Fruit fly (Drosophila melanogaster) whole organism, embryonic: ENCODE measurements around the gene CG16965.

ENCODE experiments used
- Abd-B ChIP-seq: fragments of 200-800 bp; sonication (Bioruptor generic); optimal IDR thresholded peaks from 2 replicates; lab custom pipeline; 2018; ENCODE audit warnings: missing biosample characterization, mild to moderate bottlenecking, missing genetic modification characterization, moderate library complexity
- Adf1 ChIP-seq: fragments of 200-800 bp; sonication (Bioruptor generic); IDR thresholded peaks from 2 replicates; pipeline ENCODE4 v1.3.6; 2022; ENCODE audit warnings: missing biosample characterization, missing genetic modification characterization
- CG11456 ChIP-seq: fragments of 200-800 bp; sonication (Bioruptor generic); IDR thresholded peaks from 3 replicates; pipeline ENCODE4 v1.3.6; 2022; ENCODE audit warnings: missing biosample characterization, missing genetic modification characterization
- CG12104 ChIP-seq: fragments of 200-800 bp; sonication (Bioruptor generic); optimal IDR thresholded peaks from 3 replicates; lab custom pipeline; 2016; ENCODE audit warnings: missing biosample characterization, missing genetic modification characterization
- CG12219 ChIP-seq: fragments of 200-800 bp; sonication (Bioruptor generic); optimal IDR thresholded peaks from 3 replicates; lab custom pipeline; 2018; ENCODE audit warnings: missing biosample characterization, mild to moderate bottlenecking, missing genetic modification characterization
- CG12236 ChIP-seq: fragments of 200-800 bp; sonication (Bioruptor generic); optimal IDR thresholded peaks from 2 replicates; lab custom pipeline; 2016; ENCODE audit warnings: missing biosample characterization, missing genetic modification characterization
- CG12391 ChIP-seq: fragments of 200-800 bp; sonication (Bioruptor generic); optimal IDR thresholded peaks from 3 replicates; lab custom pipeline; 2018; ENCODE audit warnings: missing biosample characterization, mild to moderate bottlenecking, missing genetic modification characterization, moderate library complexity
- CG12744 ChIP-seq: fragments of 200-800 bp; sonication (Bioruptor generic); optimal IDR thresholded peaks from 2 replicates; lab custom pipeline; 2016; ENCODE audit warnings: missing biosample characterization, missing genetic modification characterization
- CG12942 ChIP-seq: fragments of 200-800 bp; sonication (Bioruptor generic); optimal IDR thresholded peaks from 3 replicates; lab custom pipeline; 2016; ENCODE audit warnings: missing biosample characterization, missing genetic modification characterization
- CG13123 ChIP-seq: fragments of 200-800 bp; sonication (Bioruptor generic); optimal IDR thresholded peaks from 2 replicates; lab custom pipeline; 2016; ENCODE audit warnings: missing biosample characterization, missing genetic modification characterization
- CG14860 ChIP-seq: fragments of 200-800 bp; sonication (Bioruptor generic); IDR thresholded peaks from 3 replicates; pipeline ENCODE4 v1.3.6; 2022; ENCODE audit warnings: missing biosample characterization, missing genetic modification characterization; ENCODE audit not compliant: partially characterized antibody
- CG16779 ChIP-seq: fragments of 200-800 bp; sonication (Bioruptor generic); IDR thresholded peaks from 2 replicates; pipeline ENCODE4 v1.3.6; 2022; ENCODE audit warnings: missing biosample characterization, missing genetic modification characterization
- CG17359 ChIP-seq: fragments of 200-800 bp; sonication (Bioruptor generic); optimal IDR thresholded peaks from 3 replicates; lab custom pipeline; 2018; ENCODE audit warnings: missing biosample characterization, mild to moderate bottlenecking, missing genetic modification characterization, moderate library complexity
- CG17829 ChIP-seq: fragments of 200-800 bp; optimal IDR thresholded peaks from 2 replicates; lab custom pipeline; 2019; ENCODE audit warnings: missing biosample characterization, mild to moderate bottlenecking, missing genetic modification characterization, moderate library complexity
- CG18619 ChIP-seq: fragments of 200-800 bp; sonication (Bioruptor generic); optimal IDR thresholded peaks from 3 replicates; lab custom pipeline; 2017; ENCODE audit warnings: missing biosample characterization, mild to moderate bottlenecking, missing genetic modification characterization
- CG4707 ChIP-seq: fragments of 200-800 bp; sonication (Bioruptor generic); optimal IDR thresholded peaks from 2 replicates; lab custom pipeline; 2018; ENCODE audit warnings: missing biosample characterization, mild to moderate bottlenecking, missing genetic modification characterization, moderate library complexity
- CG7745 ChIP-seq: fragments of 200-800 bp; sonication (Bioruptor generic); optimal IDR thresholded peaks from 2 replicates; lab custom pipeline; 2018; ENCODE audit warnings: missing biosample characterization, mild to moderate bottlenecking, missing genetic modification characterization, moderate library complexity
- CG7786 ChIP-seq: fragments of 200-800 bp; sonication (Bioruptor generic); optimal IDR thresholded peaks from 2 replicates; lab custom pipeline; 2016; ENCODE audit warnings: missing biosample characterization, missing genetic modification characterization
- CG8290 ChIP-seq, 3 experiments: fragments of 200-800 bp; sonication (Bioruptor generic); optimal IDR thresholded peaks; 2 replicates each; lab custom pipeline; 2016 to 2019; ENCODE audit warnings: missing biosample characterization in 3 of 3, missing genetic modification characterization in 3 of 3, mild to moderate bottlenecking in 2 of 3, moderate library complexity in 1 of 3
- CG8359 ChIP-seq: fragments of 200-800 bp; sonication (Bioruptor generic); optimal IDR thresholded peaks from 2 replicates; lab custom pipeline; 2017; ENCODE audit warnings: missing biosample characterization, mild to moderate bottlenecking, missing genetic modification characterization, borderline replicate concordance
- CG9437 ChIP-seq: fragments of 200-800 bp; sonication (Bioruptor generic); optimal IDR thresholded peaks from 2 replicates; lab custom pipeline; 2018; ENCODE audit warnings: missing biosample characterization, mild to moderate bottlenecking, missing genetic modification characterization
- CrebB ChIP-seq: fragments of 200-800 bp; sonication (Bioruptor generic); optimal IDR thresholded peaks from 3 replicates; lab custom pipeline; 2018; ENCODE audit warnings: missing biosample characterization, mild to moderate bottlenecking, missing genetic modification characterization
- E2f1 ChIP-seq: fragments of 200-800 bp; sonication (Bioruptor generic); IDR thresholded peaks from 2 replicates; pipeline ENCODE4 v1.3.6; 2022; ENCODE audit warnings: missing biosample characterization, missing genetic modification characterization
- ERR ChIP-seq: fragments of 200-800 bp; sonication (Bioruptor generic); optimal IDR thresholded peaks from 2 replicates; lab custom pipeline; 2016; ENCODE audit warnings: missing biosample characterization, missing genetic modification characterization
- Elba2 ChIP-seq: fragments of 200-800 bp; sonication (Bioruptor generic); optimal IDR thresholded peaks from 3 replicates; lab custom pipeline; 2016; ENCODE audit warnings: missing biosample characterization, missing genetic modification characterization
- H15 ChIP-seq: fragments of 200-800 bp; sonication (Bioruptor generic); IDR thresholded peaks from 3 replicates; pipeline ENCODE4 v1.3.6; 2022; ENCODE audit warnings: missing biosample characterization, missing genetic modification characterization
- HLH4C ChIP-seq: fragments of 200-800 bp; sonication (Bioruptor generic); IDR thresholded peaks from 3 replicates; pipeline ENCODE4 v1.3.6; 2022; ENCODE audit warnings: missing biosample characterization, missing genetic modification characterization; ENCODE audit not compliant: partially characterized antibody
- Hr3 ChIP-seq: fragments of 200-800 bp; sonication (Bioruptor generic); optimal IDR thresholded peaks from 3 replicates; lab custom pipeline; 2016; ENCODE audit warnings: missing biosample characterization, missing genetic modification characterization
- Hsf ChIP-seq: fragments of 200-800 bp; sonication (Bioruptor generic); optimal IDR thresholded peaks from 3 replicates; lab custom pipeline; 2016; ENCODE audit warnings: missing biosample characterization, missing genetic modification characterization
- Kr ChIP-seq: fragments of 200-800 bp; sonication (Bioruptor generic); optimal IDR thresholded peaks from 2 replicates; lab custom pipeline; 2017; ENCODE audit warnings: missing biosample characterization, mild to moderate bottlenecking, missing genetic modification characterization
- Max ChIP-seq: fragments of 200-800 bp; sonication (Bioruptor generic); optimal IDR thresholded peaks from 2 replicates; lab custom pipeline; 2016; ENCODE audit warnings: missing biosample characterization, mild to moderate bottlenecking, missing genetic modification characterization
- Meics ChIP-seq: fragments of 200-800 bp; sonication (Bioruptor generic); optimal IDR thresholded peaks from 2 replicates; lab custom pipeline; 2017; ENCODE audit warnings: missing biosample characterization, mild to moderate bottlenecking, missing genetic modification characterization
- NfI ChIP-seq: fragments of 200-800 bp; sonication (Bioruptor generic); optimal IDR thresholded peaks from 3 replicates; lab custom pipeline; 2018; ENCODE audit warnings: missing biosample characterization, mild to moderate bottlenecking, missing genetic modification characterization, moderate library complexity
- Oli ChIP-seq: fragments of 200-800 bp; sonication (Bioruptor generic); optimal IDR thresholded peaks from 2 replicates; lab custom pipeline; 2018; ENCODE audit warnings: missing biosample characterization, mild to moderate bottlenecking, missing genetic modification characterization, moderate library complexity
- Pdp1 ChIP-seq, 2 experiments: fragments of 200-800 bp; sonication (Bioruptor generic); optimal IDR thresholded peaks; 3 replicates each; lab custom pipeline; 2016; ENCODE audit warnings: missing biosample characterization in 2 of 2, missing genetic modification characterization in 2 of 2, mild to moderate bottlenecking in 1 of 2, moderate library complexity in 1 of 2
- Poxn ChIP-seq: fragments of 200-800 bp; sonication (Bioruptor generic); IDR thresholded peaks from 2 replicates; pipeline ENCODE4 v1.3.6; 2022; ENCODE audit warnings: missing biosample characterization, missing genetic modification characterization
- TFAM ChIP-seq: fragments of 200-800 bp; sonication (Bioruptor generic); optimal IDR thresholded peaks from 2 replicates; lab custom pipeline; 2017; ENCODE audit warnings: missing biosample characterization, missing genetic modification characterization, inconsistent platforms
- Tbp ChIP-seq: fragments of >200 bp; optimal IDR thresholded peaks from 2 replicates; lab custom pipeline; 2018; ENCODE audit warnings: missing biosample characterization, missing genetic modification characterization
- ac ChIP-seq: fragments of 200-800 bp; sonication (Bioruptor generic); optimal IDR thresholded peaks from 3 replicates; lab custom pipeline; 2017; ENCODE audit warnings: missing biosample characterization, mild to moderate bottlenecking, missing genetic modification characterization
- br ChIP-seq: fragments of >200 bp; optimal IDR thresholded peaks from 2 replicates; lab custom pipeline; 2017
- corto ChIP-seq: fragments of 200-800 bp; sonication (Bioruptor generic); optimal IDR thresholded peaks from 2 replicates; lab custom pipeline; 2016; ENCODE audit warnings: missing biosample characterization, mild to moderate bottlenecking, missing genetic modification characterization, moderate library complexity
- cwo ChIP-seq: fragments of 200-800 bp; sonication (Bioruptor generic); optimal IDR thresholded peaks from 3 replicates; lab custom pipeline; 2017; ENCODE audit warnings: missing biosample characterization, missing genetic modification characterization, mild to moderate bottlenecking, moderate library complexity, missing genetic modification reagents
- emc ChIP-seq: fragments of 200-800 bp; sonication (Bioruptor generic); optimal IDR thresholded peaks from 2 replicates; lab custom pipeline; 2016; ENCODE audit warnings: missing biosample characterization, missing genetic modification characterization
- eyg ChIP-seq: fragments of 200-800 bp; sonication (Bioruptor generic); optimal IDR thresholded peaks from 3 replicates; lab custom pipeline; 2016; ENCODE audit warnings: missing biosample characterization, missing genetic modification characterization
- lbe ChIP-seq: fragments of 200-800 bp; sonication (Bioruptor generic); optimal IDR thresholded peaks from 2 replicates; lab custom pipeline; 2016; ENCODE audit warnings: missing biosample characterization, mild to moderate bottlenecking, missing genetic modification characterization
- psq ChIP-seq: fragments of 200-800 bp; sonication (Bioruptor generic); optimal IDR thresholded peaks from 2 replicates; lab custom pipeline; 2017; ENCODE audit warnings: missing biosample characterization, missing genetic modification characterization
- run ChIP-seq: fragments of 200-800 bp; sonication (Bioruptor generic); optimal IDR thresholded peaks from 3 replicates; lab custom pipeline; 2018; ENCODE audit warnings: missing biosample characterization, mild to moderate bottlenecking, missing genetic modification characterization
- ttk ChIP-seq: fragments of 200-800 bp; sonication (Bioruptor generic); IDR thresholded peaks from 2 replicates; pipeline ENCODE4 v2.1.2; 2022; ENCODE audit warnings: missing biosample characterization, missing genetic modification characterization
- usp ChIP-seq: fragments of >200 bp; optimal IDR thresholded peaks from 2 replicates; lab custom pipeline; 2017; ENCODE audit warnings: missing biosample characterization, missing genetic modification characterization
- z ChIP-seq: fragments of 200-800 bp; sonication (Bioruptor generic); IDR thresholded peaks from 3 replicates; pipeline ENCODE4 v1.3.6; 2022; ENCODE audit warnings: missing biosample characterization, missing genetic modification characterization
- zfh2 ChIP-seq: fragments of 200-800 bp; sonication (Bioruptor generic); optimal IDR thresholded peaks from 2 replicates; lab custom pipeline; 2016; ENCODE audit warnings: missing biosample characterization, missing genetic modification characterization

Gene CG16965

dm6 chr2L:11987945-11988344 is 6.6 kb downstream of the CG16965 start, which contains the start of the genes CG6686 and CG34163 (continued):
- TF ChIP-seq ERR (GFP tag; lab: Kevin White, UChicago) (no peak), CG12236 (GFP tag; lab: Kevin White, UChicago) (no peak), psq (GFP tag; lab: Kevin White, UChicago) (no peak), CG4707 (GFP tag; lab: Kevin White, UChicago) (no peak), ttk (GFP tag; lab: Robert Waterston, UW) (no peak), Max (GFP tag; lab: Kevin White, UChicago) (peak; percentile 78), CG17359 (tag; lab: Kevin White, UChicago) (peak; percentile 35), Poxn (no peak), zfh2 (peak; percentile 67), corto (GFP tag; lab: Kevin White, UChicago) (no peak), CrebB (tag; lab: Kevin White, UChicago) (no peak), CG12942 (GFP tag; lab: Kevin White, UChicago) (no peak), CG12744 (GFP tag; lab: Kevin White, UChicago) (no peak), CG17829 (tag; lab: Kevin White, UChicago) (peak; percentile 39), run (tag; lab: Kevin White, UChicago) (no peak), Hr3 (peak; percentile 55), CG14860 (no peak), HLH4C (GFP tag; lab: Robert Waterston, UW) (no peak), Kr (GFP tag; lab: Kevin White, UChicago) (no peak), CG12219 (GFP tag; lab: Kevin White, UChicago) (no peak), CG13123 (GFP tag; lab: Kevin White, UChicago) (no peak), usp (GFP tag; lab: Kevin White, UChicago) (no peak), CG11456 (GFP tag; lab: Robert Waterston, UW) (no peak), CG18619 (GFP tag; lab: Kevin White, UChicago) (no peak), E2f1 (GFP tag; lab: Robert Waterston, UW) (no peak), ac (GFP tag; lab: Kevin White, UChicago) (no peak), CG12104 (GFP tag; lab: Kevin White, UChicago) (no peak), eyg (GFP tag; lab: Kevin White, UChicago) (no peak), CG7745 (no peak), Oli (tag; lab: Kevin White, UChicago) (no peak), CG8359 (GFP tag; lab: Kevin White, UChicago) (no peak), Pdp1 (GFP tag; optimal IDR thresholded peaks at IDR 0.05; lab: Kevin White, UChicago) (peak in 1 of 2 experiments; percentile 66), CG16779 (GFP tag; lab: Robert Waterston, UW) (no peak), emc (no peak), CG7786 (GFP tag; lab: Kevin White, UChicago) (peak; percentile 55), Adf1 (GFP tag; lab: Robert Waterston, UW) (no peak), Meics (peak; percentile 47), TFAM (GFP tag; lab: Kevin White, UChicago) (no peak), cwo (GFP tag; lab: Kevin White, UChicago) (no peak), CG12391 (tag; lab: Kevin White, UChicago) (peak; percentile 59), Tbp (peak; percentile 36), CG8290 (GFP tag; optimal IDR thresholded peaks at IDR 0.05; lab: Kevin White, UChicago) (no peak), CG8290 (tag; optimal IDR thresholded peaks at IDR 0.05; lab: Kevin White, UChicago) (no peak), br (lab: Kevin White, UChicago) (no peak), Hsf (GFP tag; lab: Kevin White, UChicago) (peak; percentile 64), NfI (GFP tag; lab: Kevin White, UChicago) (peak; percentile 35), H15 (GFP tag; lab: Robert Waterston, UW) (no peak), CG9437 (GFP tag; lab: Kevin White, UChicago) (peak; percentile 61), lbe (no peak), z (no peak), Elba2 (GFP tag; lab: Kevin White, UChicago) (no peak), Abd-B (GFP tag; lab: Kevin White, UChicago) (peak; percentile 46)
